Worm (Caenorhabditis elegans) whole organism, midembryonic: ENCODE data around the gene cyk-1.

Experiments
- T22C8.4 ChIP-seq: fragments of 200-800 bp; sonication (Bioruptor generic); IDR thresholded peaks from 2 replicates; pipeline ENCODE4 v1.3.6; 2022; ENCODE audit warnings: missing genetic modification characterization, missing compliant biosample characterization
- cog-1 ChIP-seq: sonication (generic microtip); optimal IDR thresholded peaks from 2 replicates; lab custom pipeline; 2016; ENCODE audit warnings: missing genetic modification characterization, missing compliant biosample characterization
- flt-1 ChIP-seq: fragments of 200-800 bp; sonication (Bioruptor generic); IDR thresholded peaks from 2 replicates; pipeline ENCODE4 v1.3.6; 2022; ENCODE audit warnings: missing genetic modification characterization, missing compliant biosample characterization
- klf-2 ChIP-seq: fragments of 200-800 bp; sonication (Bioruptor generic); conservative IDR thresholded peaks from 2 replicates; pipeline ENCODE4 v1.3.6; 2022; ENCODE audit warnings: missing genetic modification reagents, missing genetic modification characterization, missing compliant biosample characterization
- med-1 ChIP-seq: sonication (generic microtip); optimal IDR thresholded peaks from 2 replicates; lab custom pipeline; 2017; ENCODE audit warnings: missing genetic modification characterization, mild to moderate bottlenecking, missing compliant biosample characterization, antibody characterized with exemption, missing genetic modification reagents; ENCODE audit not compliant: insufficient read depth
- ref-1 ChIP-seq: fragments of 200-800 bp; sonication (Bioruptor generic); conservative IDR thresholded peaks from 2 replicates; pipeline ENCODE4 v1.3.6; 2022; ENCODE audit warnings: missing genetic modification reagents, missing genetic modification characterization, missing compliant biosample characterization
- tab-1 ChIP-seq: fragments of 200-800 bp; sonication (Bioruptor generic); IDR thresholded peaks from 2 replicates; pipeline ENCODE4 v1.3.6; 2022; ENCODE audit warnings: missing genetic modification characterization, missing compliant biosample characterization
- ztf-23 ChIP-seq: fragments of 200-800 bp; sonication (Bioruptor generic); IDR thresholded peaks from 2 replicates; pipeline ENCODE4 v1.3.6; 2022; ENCODE audit warnings: missing genetic modification reagents, missing genetic modification characterization, missing compliant biosample characterization
- ztf-29 ChIP-seq: fragments of 200-800 bp; sonication (Bioruptor generic); IDR thresholded peaks from 2 replicates; pipeline ENCODE4 v1.3.6; 2022; ENCODE audit warnings: missing genetic modification reagents, missing genetic modification characterization, missing compliant biosample characterization

Gene cyk-1

ce11 chrIII:6973682-6974081 is 55.3 kb downstream of the cyk-1 start, which contains the start of gene F31E3.2:
Gene F31E3.2, plus strand, starts transcription at chrIII:6973982.
- TF ChIP-seq ztf-23 (GFP tag; lab: Robert Waterston, UW) = no peak
- no peak for TF ChIP-seq tab-1 (GFP tag; lab: Robert Waterston, UW)
- TF ChIP-seq ztf-29 (GFP tag; lab: Robert Waterston, UW) = no peak
- no peak for TF ChIP-seq med-1
- TF ChIP-seq klf-2 (GFP tag; lab: Robert Waterston, UW) = no peak
- TF ChIP-seq T22C8.4 (GFP tag; lab: Robert Waterston, UW) = no peak
- no peak for TF ChIP-seq flt-1 (GFP tag; lab: Robert Waterston, UW)
- TF ChIP-seq ref-1 (GFP tag; lab: Robert Waterston, UW) = no peak
- no peak for TF ChIP-seq cog-1 (tag; lab: Kevin White, UChicago)
